Worm (Caenorhabditis elegans) whole organism, L4/young adult: ENCODE results near the gene srz-70.

Source experiments
- W03F9.2 ChIP-seq: fragments of 150-350 bp; optimal IDR thresholded peaks from 2 replicates; lab custom pipeline; 2014; ENCODE audit warnings: missing biosample characterization, missing genetic modification characterization
- dao-5 ChIP-seq: sonication (generic microtip); optimal IDR thresholded peaks from 2 replicates; lab custom pipeline; 2016; ENCODE audit warnings: missing genotype, missing genetic modification characterization, moderate library complexity, missing compliant biosample characterization
- him-1 ChIP-seq: sonication (generic microtip); optimal IDR thresholded peaks from 2 replicates; lab custom pipeline; 2016; ENCODE audit warnings: missing genotype, missing genetic modification reagents, missing genetic modification characterization, missing compliant biosample characterization

Gene srz-70

DNA sequence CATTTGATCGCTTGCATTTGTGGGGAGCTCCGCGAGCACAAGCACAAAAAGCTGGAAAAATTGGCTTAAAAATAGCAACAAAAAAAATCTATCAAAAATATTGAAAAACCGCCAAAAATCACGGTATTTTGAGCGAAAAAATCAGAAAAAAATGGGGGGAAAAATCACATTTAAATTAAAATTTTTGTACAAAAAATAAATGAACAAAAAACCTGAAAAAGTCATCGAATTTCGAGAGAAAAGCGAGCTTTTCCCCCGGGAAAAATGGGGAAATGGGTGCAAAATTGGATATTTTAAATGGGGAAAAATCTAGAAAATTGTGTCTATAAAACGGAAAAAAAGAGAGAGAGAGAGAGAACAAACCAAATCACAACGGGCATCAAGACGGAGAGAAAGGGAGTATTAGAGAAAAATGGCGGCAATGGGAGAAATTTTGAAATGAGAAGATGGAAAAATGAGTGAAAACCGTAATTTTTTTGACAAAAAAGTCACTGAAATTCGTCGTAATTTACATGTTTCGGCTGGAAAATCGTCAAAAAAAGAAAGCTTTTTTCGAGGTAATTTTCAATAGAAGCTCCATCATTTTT lies 30.8 kb upstream of the srz-70 start, which contains the start of gene ced-10:
Gene ced-10 (minus strand): TSS at position 51 of the 587 bp plus-strand sequence.
- no peak for TF ChIP-seq W03F9.2 (tag; lab: Kevin White, UChicago)
- TF ChIP-seq dao-5 (tag; lab: Kevin White, UChicago), result no peak
- TF ChIP-seq him-1 (tag; lab: Kevin White, UChicago), result no peak

DNA sequence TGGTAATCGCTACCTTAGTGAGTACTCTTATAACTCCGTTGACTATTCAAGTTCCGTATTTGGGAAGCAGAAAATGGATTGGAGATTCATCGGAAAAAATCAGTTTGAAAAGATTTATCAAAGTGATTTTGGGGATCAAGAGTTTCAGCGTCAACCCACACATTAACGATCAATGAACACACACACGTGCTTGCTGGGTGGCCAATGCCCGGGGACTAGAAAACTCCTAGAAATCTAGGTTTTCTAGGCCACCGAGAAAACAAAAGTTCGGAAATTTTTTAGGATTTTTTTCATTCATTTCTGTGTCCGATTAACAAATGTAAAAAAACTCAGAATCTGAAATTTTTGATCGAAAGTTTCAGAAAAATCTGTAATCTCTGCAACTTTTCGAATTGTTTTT lies 27.1 kb upstream of the srz-70 start:
- TF ChIP-seq him-1 (tag; lab: Kevin White, UChicago) (no peak), W03F9.2 (tag; lab: Kevin White, UChicago) (no peak), dao-5 (tag; lab: Kevin White, UChicago) (no peak)

DNA sequence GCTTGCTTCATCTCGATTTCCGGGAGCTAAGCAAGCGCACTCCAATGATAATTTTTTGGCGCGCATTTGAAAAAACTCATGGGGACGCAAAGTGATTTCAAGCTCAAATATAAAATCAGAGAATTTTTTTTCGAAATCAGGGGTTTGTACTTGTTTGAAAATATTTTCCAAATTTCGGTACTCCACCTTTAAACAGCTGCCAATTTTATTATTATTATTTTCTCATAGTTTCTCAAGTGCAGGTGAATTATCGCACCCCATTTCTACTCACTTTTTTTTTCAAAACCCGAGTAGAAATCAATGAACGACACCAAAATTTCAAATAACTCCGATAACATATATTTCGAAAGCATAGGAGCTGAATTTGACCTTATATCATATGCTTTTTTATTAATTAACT lies 25.3 kb upstream of the srz-70 start, which contains the start of gene srz-83:
Gene srz-83 (plus strand): TSS at position 301 of the 400 bp plus-strand sequence.
- no peak for TF ChIP-seq him-1 (tag; lab: Kevin White, UChicago)
- no peak for TF ChIP-seq dao-5 (tag; lab: Kevin White, UChicago)
- TF ChIP-seq W03F9.2 (tag; lab: Kevin White, UChicago), result no peak

DNA sequence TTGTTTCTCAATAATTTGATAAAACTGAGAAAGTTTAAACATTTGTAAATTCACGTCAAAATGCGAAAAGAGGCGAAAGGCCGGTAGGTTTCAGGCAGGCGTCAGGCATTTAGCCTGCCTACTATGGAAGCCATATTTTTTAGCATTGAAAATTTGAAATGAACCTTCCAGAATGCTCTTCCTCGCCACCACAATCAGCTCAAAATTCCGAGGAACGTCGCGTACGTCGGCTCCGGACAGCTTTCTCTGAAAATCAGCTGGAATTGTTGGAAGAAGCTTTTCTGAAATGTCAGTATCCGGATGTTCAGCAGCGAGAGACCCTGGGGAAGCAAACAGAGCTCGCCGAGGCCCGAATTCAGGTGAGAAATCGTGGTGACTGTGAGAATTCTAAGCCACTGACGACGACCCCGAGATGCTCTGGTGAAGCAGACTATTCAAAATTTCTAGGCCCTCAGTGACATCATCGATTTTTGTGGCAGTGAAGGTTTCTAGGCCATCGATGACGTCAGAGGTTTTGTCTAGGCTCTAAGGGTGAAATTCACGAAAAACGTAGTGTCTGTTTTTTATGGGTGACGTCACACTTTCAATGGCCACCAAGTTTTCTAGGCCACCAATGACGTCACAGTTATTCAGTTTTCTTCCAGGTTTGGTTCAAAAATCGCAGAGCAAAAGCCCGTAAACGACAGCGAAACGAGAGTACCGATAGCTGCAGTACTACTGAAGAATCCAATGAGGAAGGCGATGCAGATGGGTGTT lies 23.3 kb upstream of the srz-70 start:
- TF ChIP-seq dao-5 (tag; lab: Kevin White, UChicago) (no peak), him-1 (tag; lab: Kevin White, UChicago) (no peak), W03F9.2 (tag; lab: Kevin White, UChicago) (no peak)

DNA sequence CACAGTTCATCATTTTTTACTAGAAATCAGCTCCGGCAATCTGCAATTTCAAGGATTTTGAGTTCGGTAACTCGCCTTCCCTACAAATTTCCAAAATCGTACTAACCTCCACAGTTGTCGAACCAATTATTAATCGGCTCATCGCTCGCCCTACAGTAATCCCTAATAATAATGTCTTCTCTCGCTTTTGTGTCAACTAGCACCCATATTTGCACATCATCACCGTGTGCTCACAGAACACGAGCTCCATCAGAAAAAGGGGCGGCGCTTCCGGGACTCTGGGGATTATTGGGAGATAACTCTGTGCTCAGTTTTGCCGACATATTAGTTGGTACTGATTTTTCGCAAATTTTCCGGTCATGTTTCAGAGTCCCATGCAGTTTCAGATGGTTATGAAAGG lies 19.1 kb upstream of the srz-70 start, which contains the start of gene ceh-53:
Gene ceh-53 (plus strand): TSS at position 301 of the 400 bp plus-strand sequence.
- TF ChIP-seq him-1 (tag; lab: Kevin White, UChicago) (no peak), dao-5 (tag; lab: Kevin White, UChicago) (no peak), W03F9.2 (tag; lab: Kevin White, UChicago) (no peak)

DNA sequence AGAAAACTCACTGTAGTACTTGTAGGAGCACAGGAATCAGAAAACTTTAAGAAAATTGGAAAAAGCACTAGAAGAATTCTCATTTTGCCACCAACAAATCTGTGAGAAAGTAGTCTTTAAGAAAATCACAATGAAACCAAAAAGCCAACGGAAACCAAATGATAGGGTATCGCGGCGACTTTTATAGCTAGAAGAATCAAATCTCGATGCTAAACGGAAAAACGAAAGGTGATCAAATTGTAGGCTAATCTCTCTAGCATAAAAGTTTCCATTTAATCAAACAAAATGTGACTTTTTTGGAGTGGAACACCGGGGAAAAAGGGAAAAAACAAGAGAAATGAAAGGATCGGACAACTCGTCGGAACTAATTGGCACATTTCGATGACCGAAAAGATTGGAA lies 17.5 kb upstream of the srz-70 start, which contains the start of gene C09G12.17:
Gene C09G12.17 (minus strand): TSS at position 101 of the 400 bp plus-strand sequence.
- TF ChIP-seq W03F9.2 (tag; lab: Kevin White, UChicago), result no peak
- TF ChIP-seq dao-5 (tag; lab: Kevin White, UChicago), result no peak
- TF ChIP-seq him-1 (tag; lab: Kevin White, UChicago), result no peak

DNA sequence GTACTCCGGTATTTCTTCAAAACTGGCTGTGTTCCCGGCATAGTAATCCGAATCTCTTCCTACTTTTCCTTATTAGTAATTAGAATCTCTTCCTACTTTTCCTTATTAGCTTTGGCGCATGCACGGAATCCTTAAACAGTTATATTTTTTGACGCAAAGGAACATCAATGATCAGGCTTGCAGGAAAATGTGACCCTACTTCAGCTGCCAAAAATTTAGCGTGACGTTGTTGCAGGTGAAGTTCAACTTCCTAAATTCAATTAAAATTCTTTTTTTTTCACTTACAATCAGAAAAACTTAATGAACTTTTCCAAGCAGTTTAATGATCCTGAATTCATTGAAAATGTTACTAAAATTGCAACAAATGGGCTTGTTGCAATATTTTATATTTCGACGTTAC lies 14.5 kb upstream of the srz-70 start, which contains the start of gene srz-79:
Gene srz-79 (plus strand): TSS at position 301 of the 400 bp plus-strand sequence.
- TF ChIP-seq W03F9.2 (tag; lab: Kevin White, UChicago) (no peak), him-1 (tag; lab: Kevin White, UChicago) (no peak), dao-5 (tag; lab: Kevin White, UChicago) (no peak)

DNA sequence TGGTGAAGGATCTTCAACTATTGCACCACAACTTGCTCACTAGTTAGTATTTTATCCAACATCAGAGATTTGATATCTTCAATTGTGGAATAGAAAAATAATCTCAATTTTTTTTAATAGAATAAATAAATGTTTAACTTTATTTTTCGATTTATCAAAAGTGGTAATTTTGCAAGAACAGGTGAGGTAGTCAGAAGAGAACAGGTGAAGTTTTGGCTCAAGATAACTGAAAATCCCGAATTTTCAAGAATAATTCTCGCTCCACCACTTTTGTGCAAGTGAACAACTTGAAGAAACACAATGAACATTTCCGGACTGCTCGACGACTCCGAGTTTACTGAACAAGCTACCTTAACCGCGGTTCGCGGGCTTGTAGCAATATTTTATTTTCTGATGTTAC lies 12.7 kb upstream of the srz-70 start, which contains the start of gene srz-78:
Gene srz-78 (plus strand): TSS at position 301 of the 400 bp plus-strand sequence.
- TF ChIP-seq dao-5 (tag; lab: Kevin White, UChicago) (no peak), him-1 (tag; lab: Kevin White, UChicago) (no peak), W03F9.2 (tag; lab: Kevin White, UChicago) (no peak)

DNA sequence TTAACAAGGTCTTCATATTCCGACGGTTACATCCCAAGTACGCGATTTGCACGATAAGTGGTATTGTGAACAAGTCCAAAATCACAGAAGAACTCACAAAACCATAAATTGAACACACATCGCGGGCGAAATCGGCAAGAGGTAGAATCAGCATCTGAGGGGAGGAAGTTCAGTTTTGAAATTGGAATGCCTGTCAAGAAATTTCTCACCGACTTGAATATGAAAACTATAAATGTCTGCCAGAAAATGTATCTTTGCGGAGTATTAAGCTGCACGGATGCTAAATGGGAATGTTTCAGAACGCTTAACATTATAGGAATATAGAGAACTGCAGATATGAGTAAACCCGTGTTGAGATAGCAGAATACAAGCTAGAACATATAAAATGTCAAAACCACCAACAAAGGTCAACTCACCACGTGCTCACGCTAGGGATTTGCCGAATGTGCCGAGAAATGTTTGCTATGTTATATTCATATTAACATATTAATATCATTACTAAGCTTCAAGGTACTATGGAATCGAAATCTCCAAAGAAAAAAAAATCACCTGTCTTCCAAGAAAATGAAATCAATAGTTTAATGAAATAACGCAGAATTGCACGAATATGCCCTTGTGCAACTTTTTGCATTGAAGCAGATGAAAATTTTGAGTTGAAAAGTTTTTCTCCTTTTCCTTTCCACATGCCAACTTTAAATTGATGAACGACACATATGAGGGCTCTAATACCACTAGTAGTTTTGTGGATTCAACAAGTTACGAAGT lies 3.6 kb upstream of the srz-70 start, which contains the start of gene srz-82:
Gene srz-82 (plus strand): TSS at position 701 of the 765 bp plus-strand sequence.
- TF ChIP-seq him-1 (tag; lab: Kevin White, UChicago) (no peak), W03F9.2 (tag; lab: Kevin White, UChicago) (no peak)

DNA sequence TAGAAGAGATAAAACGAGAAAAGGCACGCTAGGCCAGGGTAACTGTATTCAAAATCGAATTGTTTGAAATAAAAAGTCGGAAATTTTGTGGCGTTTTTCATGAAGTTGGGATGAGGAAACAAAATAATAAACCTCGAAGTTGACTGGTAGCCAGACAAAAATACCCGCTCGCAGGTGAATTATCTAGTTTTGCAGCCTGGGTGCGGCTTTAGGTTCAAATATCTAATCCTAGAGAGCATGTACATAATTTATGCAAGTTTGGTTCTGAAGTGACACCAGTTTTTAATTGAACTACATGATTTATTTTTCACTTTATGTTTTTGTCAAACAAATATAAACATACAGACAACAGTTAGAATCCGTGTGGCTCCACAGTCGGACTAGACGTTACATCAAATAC lies 2.9 kb upstream of the srz-70 start, which contains the start of gene srz-37:
Gene srz-37 (minus strand): TSS at position 101 of the 400 bp plus-strand sequence.
- TF ChIP-seq him-1 (tag; lab: Kevin White, UChicago) (no peak), dao-5 (tag; lab: Kevin White, UChicago) (no peak), W03F9.2 (tag; lab: Kevin White, UChicago) (no peak)

DNA sequence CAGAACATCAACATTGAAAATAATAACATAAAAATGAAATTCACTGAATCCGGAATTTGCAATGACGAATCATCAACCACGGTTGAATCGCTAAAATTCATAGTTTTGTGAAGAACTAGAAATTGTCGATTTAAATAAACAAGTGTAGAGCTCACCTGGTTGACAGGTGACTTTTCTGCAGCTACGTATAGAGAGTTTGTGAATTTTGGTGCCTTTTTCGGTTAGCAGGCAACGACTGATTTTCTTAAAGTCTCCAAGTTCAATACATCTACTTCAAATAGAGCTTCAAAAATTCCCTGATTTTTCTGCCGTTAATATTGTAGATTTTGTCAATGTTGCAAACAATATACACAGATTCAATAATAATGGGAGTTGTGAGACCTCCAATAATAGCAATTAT lies 1.7 kb downstream of the srz-70 start, which contains the start of gene srz-69:
Gene srz-69 (minus strand): TSS at position 101 of the 400 bp plus-strand sequence.
- TF ChIP-seq dao-5 (tag; lab: Kevin White, UChicago), result no peak
- TF ChIP-seq W03F9.2 (tag; lab: Kevin White, UChicago), result no peak
- TF ChIP-seq him-1 (tag; lab: Kevin White, UChicago), result no peak

DNA sequence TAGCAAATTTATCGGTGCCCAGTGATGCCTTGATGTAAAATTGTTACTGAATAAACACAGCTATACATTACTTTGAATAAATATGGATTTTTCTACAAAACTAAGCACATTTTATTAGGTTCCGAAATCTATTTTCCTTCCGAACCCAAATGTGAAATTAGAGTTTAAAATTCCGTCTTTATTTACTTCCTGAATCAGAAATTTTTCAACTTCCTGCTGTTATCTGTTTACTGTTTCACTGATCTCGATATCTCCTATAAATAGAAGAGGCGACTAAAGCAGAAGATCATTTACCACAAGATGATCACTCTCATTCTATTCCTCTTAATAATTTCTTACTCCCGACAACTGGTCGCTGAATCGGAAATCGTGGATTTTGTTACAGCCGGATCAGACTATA lies 9.1 kb downstream of the srz-70 start, which contains the start of gene F58E2.2:
Gene F58E2.2 (plus strand): TSS at position 301 of the 400 bp plus-strand sequence.
- TF ChIP-seq dao-5 (tag; lab: Kevin White, UChicago), result no peak
- no peak for TF ChIP-seq him-1 (tag; lab: Kevin White, UChicago)
- TF ChIP-seq W03F9.2 (tag; lab: Kevin White, UChicago), result no peak
